Worm (Caenorhabditis elegans) whole organism, young adult: ENCODE results near the gene B0244.10.

Experiments
- B0035.1 ChIP-seq: sonication (generic microtip); optimal IDR thresholded peaks from 2 replicates; lab custom pipeline; 2016; ENCODE audit warnings: missing genetic modification characterization, mild to moderate bottlenecking, missing compliant biosample characterization, missing genotype, missing genetic modification reagents
- B0336.3 ChIP-seq: fragments of 200-800 bp; sonication (Bioruptor generic); IDR thresholded peaks from 2 replicates; pipeline ENCODE4 v1.3.6; 2022; ENCODE audit warnings: missing genetic modification characterization, missing compliant biosample characterization
- D2030.7 ChIP-seq: fragments of 200-800 bp; sonication (Bioruptor generic); IDR thresholded peaks from 2 replicates; pipeline ENCODE4 v1.3.6; 2022; ENCODE audit warnings: missing genetic modification reagents, missing genetic modification characterization, missing compliant biosample characterization
- F33H1.4 ChIP-seq: fragments of 200-800 bp; sonication (Bioruptor generic); IDR thresholded peaks from 2 replicates; pipeline ENCODE4 v1.3.6; 2022; ENCODE audit warnings: missing genetic modification reagents, missing genetic modification characterization, missing compliant biosample characterization
- F55B11.4 ChIP-seq: sonication (generic microtip); optimal IDR thresholded peaks from 2 replicates; lab custom pipeline; 2016; ENCODE audit warnings: missing compliant biosample characterization, missing genetic modification characterization, borderline replicate concordance; ENCODE audit not compliant: insufficient read depth
- K11D2.4 ChIP-seq: fragments of 200-800 bp; sonication (Bioruptor generic); IDR thresholded peaks from 2 replicates; pipeline ENCODE4 v1.3.6; 2022; ENCODE audit warnings: missing genetic modification reagents, missing genetic modification characterization, missing compliant biosample characterization
- K12H6.12 ChIP-seq: fragments of 200-800 bp; sonication (Bioruptor generic); optimal IDR thresholded peaks from 2 replicates; lab custom pipeline; 2018; ENCODE audit warnings: mild to moderate bottlenecking, missing genetic modification characterization, missing compliant biosample characterization
- Y53F4B.3 ChIP-seq: fragments of 200-800 bp; sonication (Bioruptor generic); IDR thresholded peaks from 2 replicates; pipeline ENCODE4 v1.3.6; 2022; ENCODE audit warnings: missing genetic modification reagents, missing genetic modification characterization, missing compliant biosample characterization
- Y67H2A.10 ChIP-seq: fragments of 200-800 bp; sonication (Bioruptor generic); conservative IDR thresholded peaks from 2 replicates; pipeline ENCODE4 v1.3.6; 2022; ENCODE audit warnings: missing genetic modification reagents, missing genetic modification characterization, missing compliant biosample characterization
- Y79H2A.3 ChIP-seq: fragments of 200-800 bp; sonication (Bioruptor generic); conservative IDR thresholded peaks from 2 replicates; pipeline ENCODE4 v1.3.6; 2022; ENCODE audit warnings: missing genetic modification reagents, missing genetic modification characterization, missing compliant biosample characterization
- akir-1 ChIP-seq: fragments of 200-800 bp; sonication (Bioruptor generic); optimal IDR thresholded peaks from 2 replicates; lab custom pipeline; 2018; ENCODE audit warnings: mild to moderate bottlenecking, missing genetic modification characterization, moderate library complexity, missing compliant biosample characterization
- attf-5 ChIP-seq: fragments of 200-800 bp; sonication (Bioruptor generic); optimal IDR thresholded peaks from 2 replicates; lab custom pipeline; 2018; ENCODE audit warnings: mild to moderate bottlenecking, missing genetic modification characterization, missing compliant biosample characterization
- attf-6 ChIP-seq: fragments of 200-800 bp; sonication (Bioruptor generic); IDR thresholded peaks from 2 replicates; pipeline ENCODE4 v1.3.6; 2022; ENCODE audit warnings: missing genetic modification reagents, missing genetic modification characterization, missing compliant biosample characterization
- bed-1 ChIP-seq: fragments of 200-800 bp; sonication (Bioruptor generic); IDR thresholded peaks from 2 replicates; pipeline ENCODE4 v1.3.6; 2022; ENCODE audit warnings: missing genetic modification reagents, missing genetic modification characterization, missing compliant biosample characterization
- cebp-1 ChIP-seq, 2 experiments: fragments of 200-800 bp in 1 of 2; sonication (Bioruptor generic) in 1 of 2; sonication (generic microtip) in 1 of 2; IDR thresholded peaks in 1 of 2; optimal IDR thresholded peaks in 1 of 2; 2 replicates each; pipeline versions ENCODE4 v1.3.6 to Lab custom; 2017 to 2022; ENCODE audit warnings: missing compliant biosample characterization in 2 of 2, missing genetic modification characterization in 2 of 2, mild to moderate bottlenecking in 1 of 2, missing genetic modification reagents in 1 of 2, moderate library complexity in 1 of 2
- ceh-91 ChIP-seq: fragments of 200-800 bp; sonication (Bioruptor generic); IDR thresholded peaks from 2 replicates; pipeline ENCODE4 v1.3.6; 2022; ENCODE audit warnings: missing genetic modification reagents, missing genetic modification characterization, missing compliant biosample characterization
- dox-1 ChIP-seq: fragments of 200-800 bp; sonication (Bioruptor generic); IDR thresholded peaks from 2 replicates; pipeline ENCODE4 v1.3.6; 2022; ENCODE audit warnings: missing genetic modification reagents, missing genetic modification characterization, missing compliant biosample characterization
- efl-1 ChIP-seq: fragments of 150-350 bp; optimal IDR thresholded peaks from 2 replicates; lab custom pipeline; 2014; ENCODE audit warnings: missing biosample characterization, missing genetic modification reagents, missing genetic modification characterization
- egl-18 ChIP-seq: fragments of 200-800 bp; sonication (Bioruptor generic); IDR thresholded peaks from 2 replicates; pipeline ENCODE4 v1.3.6; 2022; ENCODE audit warnings: missing genetic modification reagents, missing genetic modification characterization, missing compliant biosample characterization
- egrh-3 ChIP-seq: fragments of 200-800 bp; sonication (Bioruptor generic); IDR thresholded peaks from 2 replicates; pipeline ENCODE4 v1.3.6; 2022; ENCODE audit warnings: missing genetic modification reagents, missing genetic modification characterization, missing compliant biosample characterization
- gei-17 ChIP-seq: fragments of 200-800 bp; sonication (Bioruptor generic); optimal IDR thresholded peaks from 2 replicates; lab custom pipeline; 2018; ENCODE audit warnings: mild to moderate bottlenecking, missing genetic modification characterization, missing compliant biosample characterization
- hmg-20 ChIP-seq: fragments of 200-800 bp; sonication (Bioruptor generic); IDR thresholded peaks from 2 replicates; pipeline ENCODE4 v1.3.6; 2022; ENCODE audit warnings: missing genetic modification reagents, missing genetic modification characterization, missing compliant biosample characterization
- let-607 ChIP-seq, 2 experiments: fragments of 200-800 bp in 1 of 2; sonication (Bioruptor generic) in 1 of 2; sonication (generic microtip) in 1 of 2; optimal IDR thresholded peaks; 2 replicates each; lab custom pipeline; 2016 to 2018; ENCODE audit warnings: mild to moderate bottlenecking in 2 of 2, missing compliant biosample characterization in 2 of 2, missing genetic modification characterization in 2 of 2, moderate library complexity in 2 of 2, missing genotype in 1 of 2
- lin-26 ChIP-seq: fragments of 200-800 bp; sonication (Bioruptor generic); IDR thresholded peaks from 2 replicates; pipeline ENCODE4 v1.3.6; 2022; ENCODE audit warnings: missing genetic modification reagents, missing genetic modification characterization, missing compliant biosample characterization
- lsl-1 ChIP-seq: fragments of 200-800 bp; sonication (Bioruptor generic); optimal IDR thresholded peaks from 2 replicates; lab custom pipeline; 2018; ENCODE audit warnings: mild to moderate bottlenecking, missing genetic modification characterization, moderate library complexity, missing compliant biosample characterization
- lsy-27 ChIP-seq: sonication (generic microtip); optimal IDR thresholded peaks from 2 replicates; lab custom pipeline; 2017; ENCODE audit warnings: missing genetic modification characterization, mild to moderate bottlenecking, missing compliant biosample characterization, antibody characterized with exemption, missing genotype, borderline replicate concordance; ENCODE audit not compliant: insufficient read depth
- madf-6 ChIP-seq: fragments of 200-800 bp; sonication (Bioruptor generic); IDR thresholded peaks from 2 replicates; pipeline ENCODE4 v1.3.6; 2022; ENCODE audit warnings: missing genetic modification reagents, missing genetic modification characterization, missing compliant biosample characterization
- madf-8 ChIP-seq: fragments of 200-800 bp; sonication (Bioruptor generic); conservative IDR thresholded peaks from 2 replicates; pipeline ENCODE4 v1.3.6; 2022; ENCODE audit warnings: missing genetic modification reagents, missing genetic modification characterization, missing compliant biosample characterization
- mes-4 ChIP-seq: sonication (generic microtip); optimal IDR thresholded peaks from 2 replicates; lab custom pipeline; 2016; ENCODE audit warnings: missing genotype, missing genetic modification characterization, missing compliant biosample characterization
- mxl-1 ChIP-seq: sonication (generic microtip); optimal IDR thresholded peaks from 2 replicates; lab custom pipeline; 2016; ENCODE audit warnings: missing genetic modification characterization, missing compliant biosample characterization
- nfya-1 ChIP-seq: sonication (generic microtip); optimal IDR thresholded peaks from 2 replicates; lab custom pipeline; 2017; ENCODE audit warnings: antibody characterized with exemption, missing compliant biosample characterization, missing genetic modification characterization, borderline replicate concordance; ENCODE audit not compliant: insufficient read depth
- nfyb-1 ChIP-seq: fragments of 200-800 bp; sonication (Bioruptor generic); IDR thresholded peaks from 2 replicates; pipeline ENCODE4 v1.3.6; 2022; ENCODE audit warnings: missing genetic modification reagents, missing genetic modification characterization, missing compliant biosample characterization
- pbrm-1 ChIP-seq: fragments of 200-800 bp; sonication (Bioruptor generic); IDR thresholded peaks from 2 replicates; pipeline ENCODE4 v1.3.6; 2022; ENCODE audit warnings: missing genetic modification reagents, missing genetic modification characterization, missing compliant biosample characterization
- snpc-1.1 ChIP-seq: sonication (generic microtip); optimal IDR thresholded peaks from 2 replicates; lab custom pipeline; 2017; ENCODE audit warnings: missing genetic modification characterization, mild to moderate bottlenecking, missing compliant biosample characterization, antibody characterized with exemption, moderate library complexity, missing genotype, missing genetic modification reagents; ENCODE audit not compliant: insufficient read depth
- snpc-1.3 ChIP-seq: sonication (generic microtip); optimal IDR thresholded peaks from 2 replicates; lab custom pipeline; 2017; ENCODE audit warnings: missing genetic modification characterization, mild to moderate bottlenecking, missing compliant biosample characterization, antibody characterized with exemption, moderate library complexity, missing genotype, missing genetic modification reagents; ENCODE audit not compliant: insufficient read depth
- snpc-4 ChIP-seq, 5 experiments: fragments of 150-350 bp in 1 of 5; sonication (generic microtip) in 4 of 5; optimal IDR thresholded peaks; 2 replicates each; lab custom pipeline; 2014 to 2018; ENCODE audit warnings: missing genetic modification characterization in 5 of 5, missing biosample characterization in 3 of 5, antibody characterized with exemption in 2 of 5, mild to moderate bottlenecking in 2 of 5, missing compliant biosample characterization in 2 of 5, missing genotype in 2 of 5, moderate library complexity in 2 of 5, missing genetic modification reagents in 1 of 5
- sptf-2 ChIP-seq: fragments of 200-800 bp; sonication (Bioruptor generic); optimal IDR thresholded peaks from 2 replicates; lab custom pipeline; 2018; ENCODE audit warnings: mild to moderate bottlenecking, missing genetic modification characterization, missing compliant biosample characterization
- unc-130 ChIP-seq: sonication (generic microtip); optimal IDR thresholded peaks from 2 replicates; lab custom pipeline; 2016; ENCODE audit warnings: missing genetic modification reagents, missing genetic modification characterization, missing compliant biosample characterization
- xnd-1 ChIP-seq: sonication (generic microtip); optimal IDR thresholded peaks from 2 replicates; lab custom pipeline; 2016; ENCODE audit warnings: missing genotype, missing genetic modification reagents, missing genetic modification characterization, missing compliant biosample characterization
- zim-3 ChIP-seq: sonication (generic microtip); optimal IDR thresholded peaks from 2 replicates; lab custom pipeline; 2017; ENCODE audit warnings: mild to moderate bottlenecking, missing genetic modification characterization, moderate library complexity, missing compliant biosample characterization
- ztf-18 ChIP-seq: sonication (generic microtip); optimal IDR thresholded peaks from 2 replicates; lab custom pipeline; 2016; ENCODE audit warnings: missing genotype, mild to moderate bottlenecking, missing genetic modification characterization, missing compliant biosample characterization
- ztf-26 ChIP-seq: sonication (generic microtip); optimal IDR thresholded peaks from 2 replicates; lab custom pipeline; 2017; ENCODE audit warnings: missing genetic modification characterization, missing compliant biosample characterization
- ztf-28 ChIP-seq: fragments of 200-800 bp; sonication (Bioruptor generic); IDR thresholded peaks from 2 replicates; pipeline ENCODE4 v1.3.6; 2022; ENCODE audit warnings: missing genetic modification reagents, missing genetic modification characterization, missing compliant biosample characterization

B0244.10 gene

DNA sequence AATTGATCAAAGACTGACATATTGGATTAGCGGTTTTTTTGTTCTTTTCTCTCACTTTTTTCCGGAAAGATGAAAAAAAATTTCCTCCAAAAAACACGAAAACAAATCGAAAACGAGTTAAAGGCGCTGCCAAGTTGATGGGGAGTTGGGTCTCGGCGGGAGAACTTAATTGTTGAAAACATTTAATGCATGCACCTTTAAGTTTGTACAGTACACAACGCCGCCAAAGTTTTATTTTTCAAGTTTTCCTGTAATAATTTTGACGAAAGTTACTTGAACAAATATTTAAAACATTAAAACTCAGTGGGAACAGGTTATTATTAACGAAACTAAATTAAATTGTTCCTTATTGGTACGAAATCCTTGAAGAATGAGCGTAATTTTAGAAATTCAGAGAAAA, 33.5 kb upstream of the B0244.10 start:
- TF ChIP-seq dox-1 (GFP tag; lab: Robert Waterston, UW) (no peak), madf-8 (GFP tag; lab: Robert Waterston, UW) (peak; percentile 49), lsl-1 (GFP tag; lab: Kevin White, UChicago) (peak; percentile 80), ceh-91 (GFP tag; lab: Robert Waterston, UW) (peak; percentile 41; the same call in 1 of the 2 replicates), D2030.7 (GFP tag; lab: Robert Waterston, UW) (peak; percentile 41; the same call in 1 of the 2 replicates), mxl-1 (tag; lab: Kevin White, UChicago) (no peak), F33H1.4 (GFP tag; lab: Robert Waterston, UW) (peak; percentile 79), efl-1 (peak; percentile 83), snpc-4 (GFP tag; optimal IDR thresholded peaks at IDR 0.05; lab: Kevin White, UChicago) (no peak), snpc-4 (tag; optimal IDR thresholded peaks at IDR 0.05; lab: Kevin White, UChicago) (no peak), madf-6 (GFP tag; lab: Robert Waterston, UW) (peak; percentile 78), xnd-1 (tag; lab: Kevin White, UChicago) (peak; percentile 21)

DNA sequence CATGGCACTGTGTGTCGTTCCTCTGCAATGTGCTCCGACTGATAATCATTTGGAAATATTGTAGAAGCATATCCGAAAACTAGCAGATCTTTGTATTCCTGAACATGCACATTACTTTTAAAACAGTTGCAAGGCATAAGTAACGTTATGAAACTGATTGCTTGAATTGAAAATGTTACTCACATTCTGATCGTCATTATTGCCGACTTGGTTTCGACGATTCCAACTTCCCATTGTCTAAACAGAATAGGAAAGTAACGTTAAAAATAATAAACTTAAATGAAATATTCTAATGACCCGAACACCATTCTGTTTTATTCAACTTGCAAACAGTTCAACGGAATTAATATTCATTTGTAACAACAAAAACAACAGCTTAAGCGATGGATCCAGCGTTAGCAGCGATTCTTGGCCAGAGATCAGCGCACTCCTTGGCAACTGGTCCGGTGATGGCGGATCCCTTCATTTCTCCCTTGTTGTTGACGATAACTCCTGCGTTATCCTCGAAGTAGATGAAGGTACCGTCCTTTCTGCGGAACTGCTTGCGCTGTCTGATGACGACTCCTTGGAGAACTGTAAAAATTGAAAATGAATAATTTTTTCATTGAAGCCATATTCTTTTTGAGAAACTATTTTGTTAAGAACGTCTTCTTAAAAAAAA, 29.6 kb upstream of the B0244.10 start, which contains the start of gene swp-1:
swp-1 (minus strand) TSS at position 298 of the 661 bp plus-strand sequence.
- no peak for TF ChIP-seq Y67H2A.10 (GFP tag; lab: Robert Waterston, UW)
- no peak for TF ChIP-seq attf-5 (GFP tag; lab: Kevin White, UChicago)
- peak; percentile 46 for TF ChIP-seq F33H1.4 (GFP tag; lab: Robert Waterston, UW)
- peak; percentile 57 for TF ChIP-seq snpc-1.1 (tag; lab: Kevin White, UChicago)
- TF ChIP-seq bed-1 (GFP tag; lab: Robert Waterston, UW) = no peak
- TF ChIP-seq K12H6.12 (tag; lab: Kevin White, UChicago) = no peak
- TF ChIP-seq gei-17 (GFP tag; lab: Kevin White, UChicago) = no peak
- no peak for TF ChIP-seq snpc-4 (GFP tag; optimal IDR thresholded peaks at IDR 0.05; lab: Kevin White, UChicago)
- TF ChIP-seq snpc-4 (tag; optimal IDR thresholded peaks at IDR 0.05; lab: Kevin White, UChicago) = no peak
- TF ChIP-seq nfyb-1 (GFP tag; lab: Robert Waterston, UW) = no peak
- TF ChIP-seq lsy-27 = no peak
- no peak for TF ChIP-seq F55B11.4 (tag; lab: Kevin White, UChicago)
- TF ChIP-seq ceh-91 (GFP tag; lab: Robert Waterston, UW) = no peak
- TF ChIP-seq ztf-28 (GFP tag; lab: Robert Waterston, UW) = no peak
- no peak for TF ChIP-seq mes-4 (tag; lab: Kevin White, UChicago)
- peak; percentile 74 for TF ChIP-seq lin-26
- TF ChIP-seq B0336.3 (GFP tag; lab: Robert Waterston, UW) = peak; percentile 97
- peak; percentile 76 for TF ChIP-seq attf-6 (GFP tag; lab: Robert Waterston, UW)
- no peak for TF ChIP-seq zim-3
- peak; percentile 34 for TF ChIP-seq xnd-1 (tag; lab: Kevin White, UChicago)
- TF ChIP-seq B0035.1 (tag; lab: Kevin White, UChicago) = no peak
- no peak for TF ChIP-seq snpc-1.3
- TF ChIP-seq Y53F4B.3 (GFP tag; lab: Robert Waterston, UW) = no peak
- no peak for TF ChIP-seq Y79H2A.3 (GFP tag; lab: Robert Waterston, UW)
- TF ChIP-seq ztf-18 (tag; lab: Kevin White, UChicago) = peak; percentile 21
- no peak for TF ChIP-seq egrh-3 (GFP tag; lab: Robert Waterston, UW)
- no peak for TF ChIP-seq cebp-1 (GFP tag; IDR thresholded peaks at IDR 0.05; lab: Robert Waterston, UW)
- TF ChIP-seq cebp-1 (tag; optimal IDR thresholded peaks at IDR 0.05; lab: Kevin White, UChicago) = peak; percentile 27
- TF ChIP-seq unc-130 (GFP tag; lab: Kevin White, UChicago) = peak; percentile 45
- no peak for TF ChIP-seq let-607 (tag; optimal IDR thresholded peaks at IDR 0.05; lab: Kevin White, UChicago)
- TF ChIP-seq ztf-26 = no peak
- no peak for TF ChIP-seq nfya-1
- no peak for TF ChIP-seq egl-18
- TF ChIP-seq sptf-2 (GFP tag; lab: Kevin White, UChicago) = no peak
- no peak for TF ChIP-seq K11D2.4 (GFP tag; lab: Robert Waterston, UW)
- TF ChIP-seq pbrm-1 (GFP tag; lab: Robert Waterston, UW) = no peak
- TF ChIP-seq akir-1 (GFP tag; lab: Kevin White, UChicago) = no peak
- TF ChIP-seq hmg-20 = no peak
